Fruit fly (Drosophila melanogaster): Measurements from ENCODE around the gene Hers.

Hers gene

DNA sequence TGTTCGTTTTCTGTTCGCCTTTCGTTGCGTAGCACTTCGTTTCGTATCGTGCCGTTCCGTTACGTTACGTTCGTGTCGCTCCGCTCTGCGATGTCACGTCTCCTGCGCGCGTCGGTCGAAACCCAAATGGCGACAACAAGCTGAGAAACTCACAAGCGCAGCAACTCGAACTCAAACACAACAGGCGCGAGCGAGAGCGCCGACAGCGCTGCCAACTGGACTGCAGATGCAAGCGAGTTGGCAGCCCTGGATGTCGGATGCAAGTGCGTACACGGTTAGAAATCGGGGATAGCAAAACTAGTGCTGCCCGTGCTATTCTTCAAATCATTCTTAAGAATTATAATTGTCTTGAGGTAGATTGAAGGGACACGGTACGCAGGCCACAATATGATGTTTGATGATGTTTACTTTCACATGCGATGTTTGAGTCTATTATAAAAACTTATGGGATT, 17.6 kb upstream of the Hers start (continued):
- TF ChIP-seq zen (tag; optimal IDR thresholded peaks at IDR 0.05) (peak; percentile 61), CG5180 (GFP tag; optimal IDR thresholded peaks at IDR 0.05) (peak; percentile 99), CG5953 (GFP tag; IDR thresholded peaks at IDR 0.05) (peak; percentile 76), Atf6 (GFP tag; IDR thresholded peaks at IDR 0.05) (peak; percentile 73), CG17829 (tag; optimal IDR thresholded peaks at IDR 0.05) (peak; percentile 74), CG7357 (GFP tag; IDR thresholded peaks at IDR 0.05) (peak; percentile 65), tgo (GFP tag; IDR thresholded peaks at IDR 0.05) (peak; percentile 80), CG11247 (GFP tag; IDR thresholded peaks at IDR 0.05) (peak; percentile 64), CG10979 (tag; optimal IDR thresholded peaks at IDR 0.05) (peak; percentile 62), zfh2 (GFP tag; optimal IDR thresholded peaks at IDR 0.05) (peak; percentile 61), ken (GFP tag; IDR thresholded peaks at IDR 0.05) (peak; percentile 62; the same call in 2 of the 3 replicates), HLHmδ (GFP tag; optimal IDR thresholded peaks at IDR 0.05) (peak; percentile 67), CG14710 (tag; optimal IDR thresholded peaks at IDR 0.05) (peak; percentile 53), fd96Cb (tag; optimal IDR thresholded peaks at IDR 0.05) (peak; percentile 61), CG14441 (GFP tag; IDR thresholded peaks at IDR 0.05) (peak; percentile 80), CG9797 (GFP tag; optimal IDR thresholded peaks at IDR 0.05) (no peak), dimm (GFP tag; IDR thresholded peaks at IDR 0.05) (no peak), Hr78 (GFP tag; optimal IDR thresholded peaks at IDR 0.05) (no peak), lab (GFP tag; optimal IDR thresholded peaks at IDR 0.05) (peak; percentile 84), tup (GFP tag; optimal IDR thresholded peaks at IDR 0.05) (peak; percentile 35), Doc3 (GFP tag; IDR thresholded peaks at IDR 0.05; ENCODE audit: partially characterized antibody) (0 out of 3 replicates have a peak, but pooled peaks have one; percentile 26), aop (GFP tag; IDR thresholded peaks at IDR 0.05) (peak; percentile 53; the same call in 1 of the 2 replicates), dmrt11E (tag; optimal IDR thresholded peaks at IDR 0.05) (peak; percentile 53), TFAM (GFP tag; optimal IDR thresholded peaks at IDR 0.05) (no peak), CG15514 (GFP tag; optimal IDR thresholded peaks at IDR 0.05) (peak; percentile 72), CG14667 (GFP tag; IDR thresholded peaks at IDR 0.05) (peak; percentile 68), fu2 (GFP tag; optimal IDR thresholded peaks at IDR 0.05) (peak; percentile 36), dmrt99B (tag; optimal IDR thresholded peaks at IDR 0.05) (peak; percentile 60), CG9817 (tag; optimal IDR thresholded peaks at IDR 0.05) (peak; percentile 59), Hmr (GFP tag; optimal IDR thresholded peaks at IDR 0.05) (peak; percentile 65), CG2889 (GFP tag; IDR thresholded peaks at IDR 0.05) (0 out of 3 replicates have a peak, but pooled peaks have one; percentile 44), CG3065 (GFP tag; optimal IDR thresholded peaks at IDR 0.05) (no peak), ind (GFP tag; optimal IDR thresholded peaks at IDR 0.05) (peak; percentile 74), CG15011 (GFP tag; optimal IDR thresholded peaks at IDR 0.05) (no peak), CG10209 (GFP tag; optimal IDR thresholded peaks at IDR 0.05) (peak; percentile 64), crp (GFP tag; optimal IDR thresholded peaks at IDR 0.05) (no peak), chinmo (GFP tag; IDR thresholded peaks at IDR 0.05; ENCODE audit: partially characterized antibody) (peak; percentile 96), CG3281 (GFP tag; optimal IDR thresholded peaks at IDR 0.05) (peak; percentile 51), nom (GFP tag; optimal IDR thresholded peaks at IDR 0.05) (peak; percentile 53), hth (optimal IDR thresholded peaks at IDR 0.05) (no peak), dm (GFP tag; optimal IDR thresholded peaks at IDR 0.05) (peak; percentile 49), CG6254 (GFP tag; optimal IDR thresholded peaks at IDR 0.05) (peak; percentile 24), MESR4 (GFP tag; optimal IDR thresholded peaks at IDR 0.05) (peak; percentile 42), zen2 (GFP tag; IDR thresholded peaks at IDR 0.05; ENCODE audit: partially characterized antibody) (peak; percentile 72), Meics (GFP tag; optimal IDR thresholded peaks at IDR 0.05) (peak; percentile 63), ase (GFP tag; IDR thresholded peaks at IDR 0.05) (peak; percentile 69), wor (GFP tag; IDR thresholded peaks at IDR 0.05) (peak; percentile 60; the same call in 1 of the 2 replicates), CG4404 (GFP tag; IDR thresholded peaks at IDR 0.05) (peak; percentile 31), fd102C (GFP tag; optimal IDR thresholded peaks at IDR 0.05) (no peak)
